Worm (Caenorhabditis elegans) whole organism, L2 larva: ENCODE measurements around the gene K05F1.10.

ENCODE experiments used
- lin-13 ChIP-seq: fragments of 150-350 bp; optimal IDR thresholded peaks from 2 replicates; lab custom pipeline; 2014; ENCODE audit warnings: missing biosample characterization, missing genetic modification reagents, missing genetic modification characterization
- zag-1 ChIP-seq: fragments of 150-350 bp; optimal IDR thresholded peaks from 2 replicates; lab custom pipeline; 2014; ENCODE audit warnings: missing biosample characterization, missing genetic modification characterization
- ztf-11 ChIP-seq: sonication (generic microtip); optimal IDR thresholded peaks from 2 replicates; lab custom pipeline; 2017; ENCODE audit warnings: missing biosample characterization, missing genetic modification characterization

DNA sequence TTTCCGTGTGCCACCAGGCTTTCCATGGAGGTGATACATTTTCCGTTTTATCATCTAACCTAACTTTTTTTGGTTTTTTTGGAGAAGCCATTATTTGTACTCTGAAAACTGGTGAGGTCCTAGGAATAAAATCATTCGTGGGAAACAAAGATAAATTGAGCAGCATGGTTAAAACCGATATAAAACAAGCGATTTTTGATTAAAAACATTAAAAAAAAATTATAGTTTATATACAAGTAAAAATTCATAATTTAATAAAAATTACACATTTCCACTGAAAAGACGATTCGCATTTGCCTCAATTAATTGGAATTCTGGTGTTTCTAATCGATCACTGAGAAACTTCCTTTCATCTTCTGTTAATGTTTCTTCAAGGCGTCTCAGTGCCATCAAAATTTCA is 33.2 kb upstream of the K05F1.10 start, which contains the start of gene ZK1248.15:
- TF ChIP-seq lin-13 (GFP tag; lab: Kevin White, UChicago) (no peak), ztf-11 (tag; lab: Kevin White, UChicago) (no peak), zag-1 (tag; lab: Kevin White, UChicago) (no peak)
